Fruit fly (Drosophila melanogaster) Kc167 (cell line): ENCODE measurements around the gene Cbs.

Experiments used
- Myc ChIP-seq: fragments of >200 bp; optimal IDR thresholded peaks from 2 replicates; lab custom pipeline; 2017; ENCODE audit warnings: missing external identifiers
- Sin3A ChIP-seq: fragments of >200 bp; optimal IDR thresholded peaks from 2 replicates; lab custom pipeline; 2018; ENCODE audit warnings: missing external identifiers
- h ChIP-seq: fragments of >200 bp; optimal IDR thresholded peaks from 3 replicates; lab custom pipeline; 2018; ENCODE audit warnings: missing external identifiers
- insv ChIP-seq: fragments of >200 bp; optimal IDR thresholded peaks from 3 replicates; lab custom pipeline; 2018; ENCODE audit warnings: missing external identifiers
- psq ChIP-seq: fragments of >200 bp; optimal IDR thresholded peaks from 2 replicates; lab custom pipeline; 2017; ENCODE audit warnings: missing external identifiers
- ttk ChIP-seq: sonication (Bioruptor generic); optimal IDR thresholded peaks from 2 replicates; lab custom pipeline; 2017; ENCODE audit warnings: missing external identifiers

dm6 chrX:21053849-21054581 is 9.1 kb downstream of the Cbs start, which contains the start of the genes Stt3A and bves:
- TF ChIP-seq psq (lab: Kevin White, UChicago) (no peak), Myc (no peak), h (lab: Kevin White, UChicago) (no peak), insv (lab: Kevin White, UChicago) (no peak), ttk (lab: Kevin White, UChicago) (no peak), Sin3A (no peak)
